Worm (Caenorhabditis elegans): ENCODE measurements around the gene try-9.

- no peak for TF ChIP-seq atf-7 (tag; optimal IDR thresholded peaks at IDR 0.05)
- no peak for TF ChIP-seq Y95B8A.8 (GFP tag; IDR thresholded peaks at IDR 0.05)
- TF ChIP-seq ama-1 (optimal IDR thresholded peaks at IDR 0.05) = no peak
- TF ChIP-seq ama-1 (GFP tag; optimal IDR thresholded peaks at IDR 0.05) = no peak
- no peak for TF ChIP-seq efl-1 (GFP tag; optimal IDR thresholded peaks at IDR 0.05)
- TF ChIP-seq unc-62 (GFP tag; optimal IDR thresholded peaks at IDR 0.05) = no peak
- no peak for TF ChIP-seq fkh-3 (tag; optimal IDR thresholded peaks at IDR 0.05)
- no peak for TF ChIP-seq hsf-1 (GFP tag; IDR thresholded peaks at IDR 0.05)
- TF ChIP-seq sdz-38 (tag; optimal IDR thresholded peaks at IDR 0.05) = no peak
Observed at ce11 chrII:4391072-4391471, 23.0 kb downstream of the try-9 start.

Data from whole organism, young adult.